Worm (Caenorhabditis elegans) whole organism, L4/young adult: ENCODE data around the gene igcm-3.

Experiments
- W03F9.2 ChIP-seq: fragments of 150-350 bp; optimal IDR thresholded peaks from 2 replicates; lab custom pipeline; 2014; ENCODE audit warnings: missing biosample characterization, missing genetic modification characterization
- him-1 ChIP-seq: sonication (generic microtip); optimal IDR thresholded peaks from 2 replicates; lab custom pipeline; 2016; ENCODE audit warnings: missing genotype, missing genetic modification reagents, missing genetic modification characterization, missing compliant biosample characterization

- TF ChIP-seq him-1 (tag; lab: Kevin White, UChicago) (no peak), W03F9.2 (tag; lab: Kevin White, UChicago) (no peak)
Measured at ce11 chrX:2731416-2731815, 25.8 kb upstream of the igcm-3 start.
